Worm (Caenorhabditis elegans) whole organism, L4/young adult: ENCODE results near the gene srbc-75.

Source experiments
- W03F9.2 ChIP-seq: fragments of 150-350 bp; optimal IDR thresholded peaks from 2 replicates; lab custom pipeline; 2014; ENCODE audit warnings: missing biosample characterization, missing genetic modification characterization
- dao-5 ChIP-seq: sonication (generic microtip); optimal IDR thresholded peaks from 2 replicates; lab custom pipeline; 2016; ENCODE audit warnings: missing genotype, missing genetic modification characterization, moderate library complexity, missing compliant biosample characterization
- him-1 ChIP-seq: sonication (generic microtip); optimal IDR thresholded peaks from 2 replicates; lab custom pipeline; 2016; ENCODE audit warnings: missing genotype, missing genetic modification reagents, missing genetic modification characterization, missing compliant biosample characterization

DNA sequence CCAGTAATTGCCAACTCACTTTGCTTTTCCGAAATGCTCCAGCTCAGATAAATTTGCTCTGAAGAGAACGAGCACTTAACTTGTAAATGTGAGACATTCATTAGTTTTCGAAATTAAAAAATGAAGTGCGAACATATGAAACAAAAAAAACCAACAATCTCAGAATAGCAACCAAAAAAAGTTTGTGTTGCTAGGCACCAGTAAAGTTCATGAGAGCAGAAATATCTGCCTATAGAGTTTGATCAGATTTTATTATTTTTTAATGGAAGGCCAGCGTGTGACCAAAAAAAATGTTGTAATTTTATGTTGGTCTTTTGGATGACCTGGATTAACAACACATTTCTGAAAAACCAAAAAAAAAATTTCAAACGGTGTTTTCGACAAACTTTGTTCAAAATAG lies 10.5 kb downstream of the srbc-75 start, which contains the start of gene M01B2.12:
- TF ChIP-seq him-1 (tag; lab: Kevin White, UChicago), result no peak
- no peak for TF ChIP-seq dao-5 (tag; lab: Kevin White, UChicago)
- TF ChIP-seq W03F9.2 (tag; lab: Kevin White, UChicago), result no peak
